Worm (Caenorhabditis elegans) whole organism, L1 larva: ENCODE measurements around the gene C39B10.7.
A peak's percentile ranks its signal among the peaks of the same experiment; 100 is the strongest.

Experiments
- elt-2 ChIP-seq: sonication (generic microtip); optimal IDR thresholded peaks from 2 replicates; lab custom pipeline; 2016; ENCODE audit warnings: missing genetic modification characterization, mild to moderate bottlenecking, inconsistent platforms, missing compliant biosample characterization, missing genetic modification reagents
- mdl-1 ChIP-seq, 2 experiments: fragments of 150-350 bp; optimal IDR thresholded peaks; 2 replicates each; lab custom pipeline; 2014 to 2017; ENCODE audit warnings: missing biosample characterization in 2 of 2, missing genetic modification characterization in 2 of 2, inconsistent platforms in 1 of 2
- nhr-90 ChIP-seq: sonication (generic microtip); optimal IDR thresholded peaks from 2 replicates; lab custom pipeline; 2016; ENCODE audit warnings: mild to moderate bottlenecking, missing genetic modification characterization, missing compliant biosample characterization; ENCODE audit not compliant: poor library complexity

Gene C39B10.7

DNA sequence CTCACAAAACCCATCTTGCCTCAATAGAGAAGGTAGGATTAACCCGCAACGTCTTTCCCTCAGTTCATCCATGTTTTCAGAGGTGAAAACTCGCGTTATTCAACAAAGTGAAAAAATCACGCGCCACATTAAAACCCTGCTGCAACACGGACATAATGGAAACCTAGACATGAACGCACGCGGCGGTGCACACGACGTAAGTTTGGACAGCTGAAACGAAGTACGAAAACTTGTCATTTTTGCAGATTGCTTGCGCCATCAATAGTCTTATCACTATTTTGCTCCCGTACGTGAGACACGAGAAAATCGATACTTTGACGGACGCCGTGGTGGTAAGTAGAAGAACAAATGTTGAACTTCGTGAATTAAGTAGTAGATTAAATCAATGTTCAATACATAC is 50.7 kb downstream of the C39B10.7 start:
- peak in 1 of 2 experiments; percentile 10 for TF ChIP-seq mdl-1 (tag; optimal IDR thresholded peaks at IDR 0.05; lab: Kevin White, UChicago)
- no peak for TF ChIP-seq nhr-90 (tag; lab: Kevin White, UChicago)
- peak; percentile 39 for TF ChIP-seq elt-2 (tag; lab: Kevin White, UChicago)
